Fruit fly (Drosophila melanogaster): ENCODE results near the gene rdgA.

Gene rdgA

dm6 chrX:8890974-8891373, 15.9 kb upstream of the rdgA start:
- peak; percentile 78; the same call in 2 of the 3 replicates for TF ChIP-seq CG4496 (GFP tag; IDR thresholded peaks at IDR 0.05)
- peak; percentile 65 for TF ChIP-seq CG14655 (GFP tag; optimal IDR thresholded peaks at IDR 0.05)
- peak; percentile 55 for TF ChIP-seq Pif1A (GFP tag; optimal IDR thresholded peaks at IDR 0.05)
- TF ChIP-seq CG32121 (GFP tag; IDR thresholded peaks at IDR 0.05) = peak; percentile 81
- TF ChIP-seq Ets98B (GFP tag; IDR thresholded peaks at IDR 0.05) = peak; percentile 76
- no peak for TF ChIP-seq CG13204 (GFP tag; optimal IDR thresholded peaks at IDR 0.05)
- TF ChIP-seq CG8159 (tag; optimal IDR thresholded peaks at IDR 0.05) = peak; percentile 24
- TF ChIP-seq Pif1B (GFP tag; optimal IDR thresholded peaks at IDR 0.05) = peak; percentile 20
- TF ChIP-seq D1 (tag; optimal IDR thresholded peaks at IDR 0.05) = no peak
- TF ChIP-seq CG15710 (tag; optimal IDR thresholded peaks at IDR 0.05) = peak; percentile 34
- TF ChIP-seq CG34367 (tag; optimal IDR thresholded peaks at IDR 0.05) = no peak
- TF ChIP-seq CG17806 (tag; optimal IDR thresholded peaks at IDR 0.05) = peak; percentile 13
- no peak for TF ChIP-seq rn (GFP tag; IDR thresholded peaks at IDR 0.05)
- TF ChIP-seq Snoo (tag; optimal IDR thresholded peaks at IDR 0.05) = no peak
- 0 out of 2 replicates have a peak, but pooled peaks have one; percentile 15 for TF ChIP-seq CG12605 (GFP tag; IDR thresholded peaks at IDR 0.05)
- peak; percentile 85 for TF ChIP-seq fd96Ca (GFP tag; IDR thresholded peaks at IDR 0.05)
- TF ChIP-seq CG8301 (tag; optimal IDR thresholded peaks at IDR 0.05) = peak; percentile 70
- no peak for TF ChIP-seq gl (tag; optimal IDR thresholded peaks at IDR 0.05)
- no peak for TF ChIP-seq EcR (GFP tag; optimal IDR thresholded peaks at IDR 0.05)
- no peak for TF ChIP-seq CG10348 (GFP tag; IDR thresholded peaks at IDR 0.05)
- peak; percentile 4 for TF ChIP-seq CG9948 (tag; optimal IDR thresholded peaks at IDR 0.05)

DNA sequence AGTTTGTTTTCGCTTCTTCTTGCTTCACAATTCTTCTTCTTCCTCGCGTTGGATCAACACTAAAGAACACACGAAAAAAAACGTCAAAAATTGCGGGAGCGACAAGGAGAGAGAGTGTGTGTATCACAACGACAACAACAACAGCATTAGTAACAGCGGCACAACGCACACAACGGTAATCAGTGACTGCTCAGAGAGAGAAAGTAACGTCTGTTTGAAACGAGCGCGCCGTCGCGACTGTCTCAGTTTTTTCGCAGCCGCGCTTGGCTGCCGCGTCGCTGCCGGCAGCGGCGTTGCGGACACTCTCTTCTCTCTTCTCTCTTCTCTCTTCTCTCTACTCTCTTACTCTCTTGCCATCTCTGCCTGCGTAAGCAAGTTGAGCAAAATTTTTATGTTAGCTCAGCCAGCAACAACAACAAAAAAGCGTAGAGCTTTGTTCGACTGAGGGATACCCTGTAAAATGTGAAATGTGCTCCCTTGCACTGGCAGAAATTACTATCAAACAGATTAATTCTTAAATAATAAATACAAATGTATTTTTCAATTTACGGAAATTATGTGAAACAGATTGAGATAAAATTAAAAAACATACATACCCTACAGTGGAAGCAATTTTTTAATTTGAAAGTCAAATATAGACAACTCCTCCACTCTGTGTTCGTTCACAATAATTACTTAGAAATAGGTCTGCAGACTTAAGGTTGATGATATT, 15.1 kb upstream of the rdgA start:
- TF ChIP-seq CG13204 (GFP tag; optimal IDR thresholded peaks at IDR 0.05) (peak; percentile 6), CG10348 (GFP tag; IDR thresholded peaks at IDR 0.05) (no peak), EcR (GFP tag; optimal IDR thresholded peaks at IDR 0.05) (no peak), rn (GFP tag; IDR thresholded peaks at IDR 0.05) (no peak), Pif1B (GFP tag; optimal IDR thresholded peaks at IDR 0.05) (peak; percentile 71), fd96Ca (GFP tag; IDR thresholded peaks at IDR 0.05) (peak; percentile 49; the same call in 1 of the 3 replicates), Snoo (tag; optimal IDR thresholded peaks at IDR 0.05) (peak; percentile 59), CG4496 (GFP tag; IDR thresholded peaks at IDR 0.05) (peak; percentile 73; the same call in 2 of the 3 replicates), gl (tag; optimal IDR thresholded peaks at IDR 0.05) (no peak), CG9948 (tag; optimal IDR thresholded peaks at IDR 0.05) (peak; percentile 21), CG12605 (GFP tag; IDR thresholded peaks at IDR 0.05) (peak; percentile 52), CG14655 (GFP tag; optimal IDR thresholded peaks at IDR 0.05) (peak; percentile 62), Ets98B (GFP tag; IDR thresholded peaks at IDR 0.05) (peak; percentile 60), CG17806 (tag; optimal IDR thresholded peaks at IDR 0.05) (peak; percentile 45), D1 (tag; optimal IDR thresholded peaks at IDR 0.05) (peak; percentile 15), CG32121 (GFP tag; IDR thresholded peaks at IDR 0.05) (peak; percentile 69; the same call in 1 of the 2 replicates), Pif1A (GFP tag; optimal IDR thresholded peaks at IDR 0.05) (peak; percentile 41), CG8301 (tag; optimal IDR thresholded peaks at IDR 0.05) (peak; percentile 36), CG15710 (tag; optimal IDR thresholded peaks at IDR 0.05) (peak; percentile 39), CG34367 (tag; optimal IDR thresholded peaks at IDR 0.05) (peak; percentile 36), CG8159 (tag; optimal IDR thresholded peaks at IDR 0.05) (peak; percentile 59)

dm6 chrX:8892445-8893009, 14.3 kb upstream of the rdgA start:
- TF ChIP-seq fd96Ca (GFP tag; IDR thresholded peaks at IDR 0.05) = 0 out of 3 replicates have a peak, but pooled peaks have one; percentile 7
- peak; percentile 2 for TF ChIP-seq Pif1A (GFP tag; optimal IDR thresholded peaks at IDR 0.05)
- TF ChIP-seq CG9948 (tag; optimal IDR thresholded peaks at IDR 0.05) = peak; percentile 5
- peak; percentile 19 for TF ChIP-seq CG15710 (tag; optimal IDR thresholded peaks at IDR 0.05)
- 0 out of 2 replicates have a peak, but pooled peaks have one; percentile 13 for TF ChIP-seq Ets98B (GFP tag; IDR thresholded peaks at IDR 0.05)
- TF ChIP-seq CG17806 (tag; optimal IDR thresholded peaks at IDR 0.05) = no peak
- TF ChIP-seq Snoo (tag; optimal IDR thresholded peaks at IDR 0.05) = no peak
- peak; percentile 17 for TF ChIP-seq CG8159 (tag; optimal IDR thresholded peaks at IDR 0.05)
- no peak for TF ChIP-seq CG4496 (GFP tag; IDR thresholded peaks at IDR 0.05)

dm6 chrX:8893378-8893912, 13.4 kb upstream of the rdgA start:
- TF ChIP-seq CG9948 (tag; optimal IDR thresholded peaks at IDR 0.05) (no peak), Snoo (tag; optimal IDR thresholded peaks at IDR 0.05) (peak; percentile 13), CG8159 (tag; optimal IDR thresholded peaks at IDR 0.05) (no peak), fd96Ca (GFP tag; IDR thresholded peaks at IDR 0.05) (no peak), CG4496 (GFP tag; IDR thresholded peaks at IDR 0.05) (0 out of 3 replicates have a peak, but pooled peaks have one; percentile 35)

DNA sequence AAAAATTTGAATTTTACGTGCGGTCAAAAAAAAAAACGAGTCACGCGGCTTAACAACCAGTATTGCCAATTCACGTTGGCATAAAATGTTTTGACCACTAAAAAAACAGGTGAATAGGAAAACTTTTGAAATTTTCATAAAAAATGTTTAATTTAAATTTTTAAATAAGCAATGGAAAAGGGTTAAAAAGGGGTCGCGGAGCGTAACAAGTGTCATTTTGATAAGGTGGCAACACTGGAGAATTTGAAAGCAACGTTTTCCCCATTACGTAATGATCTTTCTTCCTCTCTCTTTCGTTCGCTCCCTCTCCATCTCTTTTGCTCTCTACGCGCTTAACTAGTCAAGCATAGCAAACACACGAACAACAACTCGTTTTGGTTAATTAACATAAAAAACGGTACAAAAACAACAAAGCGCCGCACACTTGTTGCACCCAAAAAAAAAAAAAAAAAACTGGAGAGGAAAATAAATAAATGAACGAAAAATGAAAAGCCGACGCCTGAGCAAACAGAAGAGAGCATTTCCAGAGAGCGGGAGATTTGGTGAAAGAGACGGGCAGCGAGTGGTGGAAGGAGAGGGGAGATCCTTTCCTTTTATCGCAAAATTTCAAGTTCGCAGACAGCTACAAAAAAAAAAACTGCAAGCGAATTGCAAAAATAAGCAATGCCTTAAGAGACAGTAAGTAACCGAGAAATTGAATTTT, 12.4 kb upstream of the rdgA start:
- peak; percentile 87 for TF ChIP-seq CG32121 (GFP tag; IDR thresholded peaks at IDR 0.05)
- peak; percentile 38 for TF ChIP-seq CG34367 (tag; optimal IDR thresholded peaks at IDR 0.05)
- peak; percentile 83 for TF ChIP-seq Ets98B (GFP tag; IDR thresholded peaks at IDR 0.05)
- TF ChIP-seq CG9948 (tag; optimal IDR thresholded peaks at IDR 0.05) = peak; percentile 66
- TF ChIP-seq D1 (tag; optimal IDR thresholded peaks at IDR 0.05) = no peak
- no peak for TF ChIP-seq CG10348 (GFP tag; IDR thresholded peaks at IDR 0.05)
- TF ChIP-seq EcR (GFP tag; optimal IDR thresholded peaks at IDR 0.05) = no peak
- TF ChIP-seq CG8301 (tag; optimal IDR thresholded peaks at IDR 0.05) = peak; percentile 74
- peak; percentile 34 for TF ChIP-seq CG15710 (tag; optimal IDR thresholded peaks at IDR 0.05)
- TF ChIP-seq Pif1B (GFP tag; optimal IDR thresholded peaks at IDR 0.05) = peak; percentile 63
- TF ChIP-seq CG4496 (GFP tag; IDR thresholded peaks at IDR 0.05) = peak; percentile 81
- no peak for TF ChIP-seq CG13204 (GFP tag; optimal IDR thresholded peaks at IDR 0.05)
- peak; percentile 77 for TF ChIP-seq fd96Ca (GFP tag; IDR thresholded peaks at IDR 0.05)
- TF ChIP-seq rn (GFP tag; IDR thresholded peaks at IDR 0.05) = 0 out of 2 replicates have a peak, but pooled peaks have one; percentile 7
- peak; percentile 37 for TF ChIP-seq CG17806 (tag; optimal IDR thresholded peaks at IDR 0.05)
- no peak for TF ChIP-seq gl (tag; optimal IDR thresholded peaks at IDR 0.05)
- peak; percentile 69 for TF ChIP-seq CG12605 (GFP tag; IDR thresholded peaks at IDR 0.05)
- peak; percentile 73 for TF ChIP-seq CG14655 (GFP tag; optimal IDR thresholded peaks at IDR 0.05)
- peak; percentile 72 for TF ChIP-seq Snoo (tag; optimal IDR thresholded peaks at IDR 0.05)
- peak; percentile 68 for TF ChIP-seq Pif1A (GFP tag; optimal IDR thresholded peaks at IDR 0.05)
- TF ChIP-seq CG8159 (tag; optimal IDR thresholded peaks at IDR 0.05) = peak; percentile 64
